Worm (Caenorhabditis elegans) whole organism, midembryonic: ENCODE data around the gene srw-14.
"Not testable (repeated sequence)": the region's sequence is repeated elsewhere in the genome, so short reads cannot be mapped to it uniquely, and the experiment has no call there.

Source experiments
- T22C8.4 ChIP-seq: fragments of 200-800 bp; sonication (Bioruptor generic); IDR thresholded peaks from 2 replicates; pipeline ENCODE4 v1.3.6; 2022; ENCODE audit warnings: missing genetic modification characterization, missing compliant biosample characterization
- cog-1 ChIP-seq: sonication (generic microtip); optimal IDR thresholded peaks from 2 replicates; lab custom pipeline; 2016; ENCODE audit warnings: missing genetic modification characterization, missing compliant biosample characterization
- flt-1 ChIP-seq: fragments of 200-800 bp; sonication (Bioruptor generic); IDR thresholded peaks from 2 replicates; pipeline ENCODE4 v1.3.6; 2022; ENCODE audit warnings: missing genetic modification characterization, missing compliant biosample characterization
- klf-2 ChIP-seq: fragments of 200-800 bp; sonication (Bioruptor generic); conservative IDR thresholded peaks from 2 replicates; pipeline ENCODE4 v1.3.6; 2022; ENCODE audit warnings: missing genetic modification reagents, missing genetic modification characterization, missing compliant biosample characterization
- med-1 ChIP-seq: sonication (generic microtip); optimal IDR thresholded peaks from 2 replicates; lab custom pipeline; 2017; ENCODE audit warnings: missing genetic modification characterization, mild to moderate bottlenecking, missing compliant biosample characterization, antibody characterized with exemption, missing genetic modification reagents; ENCODE audit not compliant: insufficient read depth
- ref-1 ChIP-seq: fragments of 200-800 bp; sonication (Bioruptor generic); conservative IDR thresholded peaks from 2 replicates; pipeline ENCODE4 v1.3.6; 2022; ENCODE audit warnings: missing genetic modification reagents, missing genetic modification characterization, missing compliant biosample characterization
- tab-1 ChIP-seq: fragments of 200-800 bp; sonication (Bioruptor generic); IDR thresholded peaks from 2 replicates; pipeline ENCODE4 v1.3.6; 2022; ENCODE audit warnings: missing genetic modification characterization, missing compliant biosample characterization
- ztf-23 ChIP-seq: fragments of 200-800 bp; sonication (Bioruptor generic); IDR thresholded peaks from 2 replicates; pipeline ENCODE4 v1.3.6; 2022; ENCODE audit warnings: missing genetic modification reagents, missing genetic modification characterization, missing compliant biosample characterization
- ztf-29 ChIP-seq: fragments of 200-800 bp; sonication (Bioruptor generic); IDR thresholded peaks from 2 replicates; pipeline ENCODE4 v1.3.6; 2022; ENCODE audit warnings: missing genetic modification reagents, missing genetic modification characterization, missing compliant biosample characterization

srw-14 gene

DNA sequence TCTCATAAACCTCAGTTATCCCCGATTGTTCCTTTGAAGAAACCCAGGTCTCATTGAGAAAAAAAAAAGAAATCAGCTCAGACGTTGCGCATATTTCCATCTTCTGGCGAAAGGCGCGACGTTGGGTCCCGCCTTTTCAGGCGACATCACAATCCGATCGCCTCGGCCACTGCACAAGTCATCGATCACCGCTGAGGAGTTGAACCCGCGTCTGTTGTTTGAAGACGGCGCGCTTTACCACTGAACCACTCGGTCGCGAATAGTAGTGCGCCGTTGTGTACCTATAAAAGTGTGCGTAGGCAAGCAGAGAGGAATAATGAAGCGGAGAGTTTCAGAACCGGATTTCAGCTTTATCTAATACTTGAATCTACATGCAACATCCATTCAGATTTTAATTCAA, 34.8 kb upstream of the srw-14 start, which contains the start of gene Y75B12B.11:
Gene Y75B12B.11, plus strand, starts transcription at position 394 of the 400 bp plus-strand sequence.
- TF ChIP-seq ref-1 (GFP tag; lab: Robert Waterston, UW) (peak; percentile 78), med-1 (GFP tag; lab: Kevin White, UChicago) (peak; percentile 51), tab-1 (GFP tag; lab: Robert Waterston, UW) (peak; percentile 95), T22C8.4 (peak; percentile 89), ztf-29 (GFP tag; lab: Robert Waterston, UW) (peak; percentile 86), ztf-23 (GFP tag; lab: Robert Waterston, UW) (peak; percentile 88), flt-1 (GFP tag; lab: Robert Waterston, UW) (peak; percentile 96), cog-1 (tag; lab: Kevin White, UChicago) (peak; percentile 76), klf-2 (GFP tag; lab: Robert Waterston, UW) (peak; percentile 80)

- TF ChIP-seq klf-2 (GFP tag; lab: Robert Waterston, UW) (no peak), cog-1 (tag; lab: Kevin White, UChicago) (no peak), flt-1 (GFP tag; lab: Robert Waterston, UW) (no peak), ztf-23 (GFP tag; lab: Robert Waterston, UW) (no peak), T22C8.4 (no peak), ztf-29 (GFP tag; lab: Robert Waterston, UW) (no peak), med-1 (GFP tag; lab: Kevin White, UChicago) (no peak), ref-1 (GFP tag; lab: Robert Waterston, UW) (no peak), tab-1 (GFP tag; lab: Robert Waterston, UW) (no peak)
These were observed 33.8 kb upstream of the srw-14 start for ce11 chrV:15191971-15192370.

DNA sequence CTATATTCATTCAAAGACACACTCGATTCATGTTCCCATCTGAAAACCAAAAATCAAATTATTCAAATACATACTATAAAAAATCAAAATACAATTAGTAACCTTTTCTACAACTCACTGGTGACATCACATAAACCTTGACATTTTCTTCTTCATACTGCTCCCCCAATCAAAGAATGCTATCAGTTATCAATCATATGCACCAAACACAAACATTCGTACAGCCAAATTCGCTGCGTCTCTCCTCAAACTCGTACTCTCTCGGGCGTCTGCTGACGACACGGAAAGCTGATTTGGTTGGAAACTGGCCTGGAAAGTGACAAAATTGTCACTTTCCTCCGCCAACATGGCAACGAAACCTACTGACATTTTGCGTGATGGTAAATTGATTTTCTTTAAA, 33.4 kb upstream of the srw-14 start, which contains the start of gene plc-2:
Gene plc-2, plus strand, starts transcription at position 196 of the 400 bp plus-strand sequence.
- TF ChIP-seq med-1 (GFP tag; lab: Kevin White, UChicago) (no peak), klf-2 (GFP tag; lab: Robert Waterston, UW) (no peak)

- no peak for TF ChIP-seq tab-1 (GFP tag; lab: Robert Waterston, UW)
- TF ChIP-seq klf-2 (GFP tag; lab: Robert Waterston, UW): no peak
- no peak for TF ChIP-seq cog-1 (tag; lab: Kevin White, UChicago)
- no peak for TF ChIP-seq T22C8.4
- TF ChIP-seq ref-1 (GFP tag; lab: Robert Waterston, UW): no peak
- TF ChIP-seq flt-1 (GFP tag; lab: Robert Waterston, UW): no peak
- no peak for TF ChIP-seq ztf-23 (GFP tag; lab: Robert Waterston, UW)
These were observed 31.8 kb upstream of the srw-14 start, which contains the start of gene Y75B12B.13 for ce11 chrV:15193909-15194308. Gene Y75B12B.13 (minus strand): TSS chrV:15194009.

ce11 chrV:15197955-15198354, 27.8 kb upstream of the srw-14 start, which contains the start of gene srw-1:
Gene srw-1 (plus strand): TSS chrV:15198255.
- TF ChIP-seq flt-1 (GFP tag; lab: Robert Waterston, UW): no peak
- no peak for TF ChIP-seq ref-1 (GFP tag; lab: Robert Waterston, UW)
- no peak for TF ChIP-seq klf-2 (GFP tag; lab: Robert Waterston, UW)
- no peak for TF ChIP-seq ztf-23 (GFP tag; lab: Robert Waterston, UW)
- TF ChIP-seq cog-1 (tag; lab: Kevin White, UChicago): no peak
- TF ChIP-seq ztf-29 (GFP tag; lab: Robert Waterston, UW): no peak
- no peak for TF ChIP-seq med-1 (GFP tag; lab: Kevin White, UChicago)
- no peak for TF ChIP-seq tab-1 (GFP tag; lab: Robert Waterston, UW)
- no peak for TF ChIP-seq T22C8.4

- TF ChIP-seq T22C8.4: no peak
- no peak for TF ChIP-seq ref-1 (GFP tag; lab: Robert Waterston, UW)
- TF ChIP-seq flt-1 (GFP tag; lab: Robert Waterston, UW): no peak
- TF ChIP-seq cog-1 (tag; lab: Kevin White, UChicago): no peak
- no peak for TF ChIP-seq med-1 (GFP tag; lab: Kevin White, UChicago)
- TF ChIP-seq ztf-23 (GFP tag; lab: Robert Waterston, UW): no peak
- TF ChIP-seq tab-1 (GFP tag; lab: Robert Waterston, UW): no peak
- TF ChIP-seq ztf-29 (GFP tag; lab: Robert Waterston, UW): no peak
- TF ChIP-seq klf-2 (GFP tag; lab: Robert Waterston, UW): no peak
These were observed 26.0 kb upstream of the srw-14 start, which contains the start of gene Y75B12B.10 for ce11 chrV:15199768-15200167. Gene Y75B12B.10 (plus strand): TSS chrV:15200068.

ce11 chrV:15207681-15208080, 18.1 kb upstream of the srw-14 start, which contains the start of gene C41G6.12:
Gene C41G6.12 (minus strand): TSS chrV:15207781.
- TF ChIP-seq ztf-23 (GFP tag; lab: Robert Waterston, UW); ztf-29 (GFP tag; lab: Robert Waterston, UW); cog-1 (tag; lab: Kevin White, UChicago): not testable (repeated sequence)

DNA sequence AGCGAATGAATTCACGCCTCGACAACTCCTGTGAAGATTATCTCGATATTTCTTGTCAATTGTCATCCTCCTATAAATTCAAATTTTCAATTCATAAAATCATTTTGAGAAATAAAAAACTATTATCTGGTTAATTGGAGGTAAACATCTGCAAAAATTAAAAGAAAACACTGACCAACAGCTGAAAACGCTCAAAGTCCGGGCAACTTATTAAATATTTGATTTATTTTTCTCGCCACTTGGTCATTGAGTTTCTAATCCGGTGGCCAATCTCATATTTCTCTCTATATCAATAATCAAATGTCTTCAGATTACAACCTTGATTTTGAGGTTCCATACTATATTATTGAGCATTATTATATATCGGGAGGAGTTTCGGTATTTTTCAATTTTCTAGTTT, 13.9 kb upstream of the srw-14 start, which contains the start of gene sri-24:
Gene sri-24, plus strand, starts transcription at position 301 of the 400 bp plus-strand sequence.
- not testable (repeated sequence) for TF ChIP-seq ztf-23, tab-1, flt-1 (GFP tag; lab: Robert Waterston, UW)

- TF ChIP-seq ref-1, tab-1, flt-1 (GFP tag; lab: Robert Waterston, UW): not testable (repeated sequence)
These were observed 10.6 kb upstream of the srw-14 start, which contains the start of gene sri-26 for ce11 chrV:15215175-15215574. Gene sri-26 (plus strand): TSS chrV:15215475.

ce11 chrV:15216705-15217104, 9.0 kb upstream of the srw-14 start, which contains the start of gene sri-25:
Gene sri-25 (plus strand): TSS chrV:15217005.
- no peak for TF ChIP-seq cog-1 (tag; lab: Kevin White, UChicago)
- no peak for TF ChIP-seq ztf-29 (GFP tag; lab: Robert Waterston, UW)
- no peak for TF ChIP-seq flt-1 (GFP tag; lab: Robert Waterston, UW)
- TF ChIP-seq tab-1 (GFP tag; lab: Robert Waterston, UW): no peak
- TF ChIP-seq klf-2 (GFP tag; lab: Robert Waterston, UW): no peak
- TF ChIP-seq ztf-23 (GFP tag; lab: Robert Waterston, UW): no peak
- no peak for TF ChIP-seq T22C8.4
- no peak for TF ChIP-seq med-1 (GFP tag; lab: Kevin White, UChicago)
